Fruit fly (Drosophila melanogaster): ENCODE measurements around the gene CG6244.

CG6244 gene

dm6 chr3L:15775498-15775897, 32.6 kb upstream of the CG6244 start (continued):
- TF ChIP-seq Ssrp (tag; optimal IDR thresholded peaks at IDR 0.05) (peak; percentile 37), Max (GFP tag; optimal IDR thresholded peaks at IDR 0.05) (peak; percentile 2), Blimp-1 (GFP tag; optimal IDR thresholded peaks at IDR 0.05) (peak; percentile 46), aop (GFP tag; IDR thresholded peaks at IDR 0.05) (no peak), eve (GFP tag; optimal IDR thresholded peaks at IDR 0.05) (peak in 1 of 2 experiments; percentile 2), CG18599 (GFP tag; optimal IDR thresholded peaks at IDR 0.05) (no peak), CG8924 (tag; optimal IDR thresholded peaks at IDR 0.05) (peak; percentile 39), CG18262 (tag; optimal IDR thresholded peaks at IDR 0.05) (peak; percentile 52), Atf3 (GFP tag; optimal IDR thresholded peaks at IDR 0.05) (no peak), wek (GFP tag; optimal IDR thresholded peaks at IDR 0.05) (no peak), unpg (GFP tag; optimal IDR thresholded peaks at IDR 0.05) (peak; percentile 13), CG3838 (GFP tag; optimal IDR thresholded peaks at IDR 0.05) (no peak), nmo (GFP tag; optimal IDR thresholded peaks at IDR 0.05) (peak; percentile 50), Hr51 (GFP tag; optimal IDR thresholded peaks at IDR 0.05) (peak in 1 of 2 experiments; percentile 31), Dll (GFP tag; IDR thresholded peaks at IDR 0.05; ENCODE audit: partially characterized antibody) (no peak), Hmx (GFP tag; optimal IDR thresholded peaks at IDR 0.05) (no peak), CG7839 (tag; optimal IDR thresholded peaks at IDR 0.05) (peak; percentile 48), CG10209 (GFP tag; optimal IDR thresholded peaks at IDR 0.05) (peak; percentile 31), CG12155 (GFP tag; optimal IDR thresholded peaks at IDR 0.05) (no peak), pita (GFP tag; optimal IDR thresholded peaks at IDR 0.05) (no peak), NC2α (GFP tag; optimal IDR thresholded peaks at IDR 0.05) (no peak), grn (GFP tag; optimal IDR thresholded peaks at IDR 0.05) (no peak), BtbVII (GFP tag; optimal IDR thresholded peaks at IDR 0.05) (no peak), sens (GFP tag) (peak; percentile 48), CG14710 (tag; optimal IDR thresholded peaks at IDR 0.05) (peak; percentile 55), CG3995 (GFP tag; optimal IDR thresholded peaks at IDR 0.05) (no peak), D (optimal IDR thresholded peaks at IDR 0.05) (no peak), D (GFP tag; optimal IDR thresholded peaks at IDR 0.05) (peak; percentile 17), Xbp1 (GFP tag; optimal IDR thresholded peaks at IDR 0.05) (peak; percentile 11), CG4854 (GFP tag; optimal IDR thresholded peaks at IDR 0.05) (no peak), nerfin-2 (GFP tag; IDR thresholded peaks at IDR 0.05; ENCODE audit: partially characterized antibody) (no peak), CG9727 (GFP tag; optimal IDR thresholded peaks at IDR 0.05) (peak; percentile 22), CG11456 (GFP tag; IDR thresholded peaks at IDR 0.05) (no peak), bsh (GFP tag; optimal IDR thresholded peaks at IDR 0.05) (peak in 1 of 2 experiments; percentile 48), CG17612 (GFP tag; IDR thresholded peaks at IDR 0.05) (no peak), CG8281 (tag; optimal IDR thresholded peaks at IDR 0.05) (no peak), odd (GFP tag; optimal IDR thresholded peaks at IDR 0.05) (peak; percentile 11), D19A (tag; optimal IDR thresholded peaks at IDR 0.05) (peak; percentile 35), ewg (GFP tag; optimal IDR thresholded peaks at IDR 0.05) (no peak), Dfd (GFP tag; optimal IDR thresholded peaks at IDR 0.05) (no peak), row (GFP tag; IDR thresholded peaks at IDR 0.05) (peak; percentile 11; the same call in 1 of the 3 replicates), CG8359 (GFP tag; optimal IDR thresholded peaks at IDR 0.05; ENCODE audit: borderline replicate concordance) (peak; percentile 1), Tbp (GFP tag; optimal IDR thresholded peaks at IDR 0.05) (no peak), lola (GFP tag; optimal IDR thresholded peaks at IDR 0.05) (peak in 1 of 3 experiments; percentile 58), ken (GFP tag; IDR thresholded peaks at IDR 0.05) (no peak), CG12391 (tag; optimal IDR thresholded peaks at IDR 0.05) (peak; percentile 39), CG13424 (tag; optimal IDR thresholded peaks at IDR 0.05) (peak; percentile 29), CG10147 (GFP tag; optimal IDR thresholded peaks at IDR 0.05) (peak; percentile 1), CG4424 (GFP tag; optimal IDR thresholded peaks at IDR 0.05) (peak; percentile 37), tio (GFP tag; optimal IDR thresholded peaks at IDR 0.05) (peak; percentile 5)

All from whole organism, embryonic.